Fruit fly (Drosophila melanogaster): Measurements from ENCODE around the gene Men-b.

DNA sequence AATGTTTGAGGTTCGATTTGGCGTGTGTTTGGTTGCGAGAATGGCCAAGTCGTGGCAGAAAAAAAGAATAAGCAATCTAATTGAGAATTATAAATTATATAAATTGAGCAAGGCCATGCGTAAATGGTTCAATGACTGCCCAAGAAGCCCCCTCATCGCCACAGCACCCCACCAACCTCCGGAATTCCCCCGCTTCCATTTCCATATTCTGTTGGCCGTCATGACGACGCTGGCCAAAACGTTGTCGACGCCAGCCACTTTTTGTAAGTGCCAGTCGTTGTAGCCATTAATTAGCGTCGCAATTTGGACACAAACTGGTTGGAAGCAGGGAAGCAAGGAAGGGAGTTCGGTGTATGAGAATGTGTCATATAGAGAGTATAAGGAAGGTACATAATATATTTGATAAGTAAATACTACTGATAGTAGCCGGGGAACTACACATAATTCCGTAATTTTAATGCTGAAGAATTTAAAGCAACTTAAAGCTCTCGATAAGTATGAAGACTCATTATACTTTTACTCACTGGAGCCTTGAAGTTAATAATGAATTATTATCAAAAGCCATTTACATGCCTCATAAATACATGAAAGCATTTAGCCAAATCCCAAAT, 20.8 kb upstream of the Men-b start:
- no peak for TF ChIP-seq brk (GFP tag; optimal IDR thresholded peaks at IDR 0.05)
- TF ChIP-seq Vsx2 (GFP tag; optimal IDR thresholded peaks at IDR 0.05; ENCODE audit: partially characterized antibody), result no peak
- TF ChIP-seq fru (GFP tag; optimal IDR thresholded peaks at IDR 0.05), result no peak
- TF ChIP-seq br (GFP tag; optimal IDR thresholded peaks at IDR 0.05), result no peak
- peak; percentile 35 for TF ChIP-seq Dif (GFP tag; optimal IDR thresholded peaks at IDR 0.05; ENCODE audit: partially characterized antibody)
- no peak for TF ChIP-seq psq (GFP tag; optimal IDR thresholded peaks at IDR 0.05)
- no peak for TF ChIP-seq Dfd (GFP tag; optimal IDR thresholded peaks at IDR 0.05)
- no peak for TF ChIP-seq rgr (GFP tag; optimal IDR thresholded peaks at IDR 0.05)
- TF ChIP-seq CG32264 (GFP tag; optimal IDR thresholded peaks at IDR 0.05), result no peak
- TF ChIP-seq Sp1 (GFP tag; optimal IDR thresholded peaks at IDR 0.05), result no peak
- no peak for TF ChIP-seq pan (optimal IDR thresholded peaks at IDR 0.05)
- no peak for TF ChIP-seq usp (GFP tag; optimal IDR thresholded peaks at IDR 0.05)

All from whole organism, wandering third instar larva.